Fruit fly (Drosophila melanogaster) whole organism, embryonic: ENCODE results near the gene Prosalpha6.
A peak's percentile ranks its signal among the peaks of the same experiment; 100 is the strongest.

Experiments used
- Ada2b ChIP-seq: fragments of 200-800 bp; sonication (Bioruptor generic); IDR thresholded peaks from 2 replicates; pipeline ENCODE4 v1.3.6; 2022; ENCODE audit warnings: missing biosample characterization, missing genetic modification characterization
- B-H1 ChIP-seq: fragments of 200-800 bp; sonication (Bioruptor generic); IDR thresholded peaks from 3 replicates; pipeline ENCODE4 v1.3.6; 2022; ENCODE audit warnings: missing biosample characterization, missing genetic modification characterization
- CG10321 ChIP-seq: fragments of 200-800 bp; sonication (Bioruptor generic); IDR thresholded peaks from 2 replicates; pipeline ENCODE4 v1.3.6; 2022; ENCODE audit warnings: missing biosample characterization, missing genetic modification characterization
- CG11247 ChIP-seq: fragments of 200-800 bp; sonication (Bioruptor generic); IDR thresholded peaks from 2 replicates; pipeline ENCODE4 v1.3.6; 2022; ENCODE audit warnings: missing biosample characterization, missing genetic modification characterization
- CG11456 ChIP-seq: fragments of 200-800 bp; sonication (Bioruptor generic); IDR thresholded peaks from 3 replicates; pipeline ENCODE4 v1.3.6; 2022; ENCODE audit warnings: missing biosample characterization, missing genetic modification characterization
- CG12299 ChIP-seq: fragments of 200-800 bp; sonication (Bioruptor generic); optimal IDR thresholded peaks from 2 replicates; lab custom pipeline; 2018; ENCODE audit warnings: missing biosample characterization, mild to moderate bottlenecking, missing genetic modification characterization
- CG14441 ChIP-seq: fragments of 200-800 bp; sonication (Bioruptor generic); IDR thresholded peaks from 2 replicates; pipeline ENCODE4 v1.3.6; 2022; ENCODE audit warnings: missing biosample characterization, missing genetic modification characterization
- CG14667 ChIP-seq: fragments of 200-800 bp; sonication (Bioruptor generic); IDR thresholded peaks from 2 replicates; pipeline ENCODE4 v1.3.6; 2022; ENCODE audit warnings: missing biosample characterization, missing genetic modification characterization
- CG17361 ChIP-seq: fragments of 200-800 bp; sonication (Bioruptor generic); IDR thresholded peaks from 3 replicates; pipeline ENCODE4 v1.3.6; 2022; ENCODE audit warnings: missing biosample characterization, missing genetic modification characterization
- CG17802 ChIP-seq: fragments of 200-800 bp; sonication (Bioruptor generic); optimal IDR thresholded peaks from 2 replicates; lab custom pipeline; 2018; ENCODE audit warnings: missing biosample characterization, mild to moderate bottlenecking, missing genetic modification characterization, moderate library complexity
- CG2712 ChIP-seq: fragments of 200-800 bp; optimal IDR thresholded peaks from 3 replicates; lab custom pipeline; 2019; ENCODE audit warnings: missing biosample characterization, mild to moderate bottlenecking, missing genetic modification characterization, moderate library complexity
- CG30403 ChIP-seq: fragments of 200-800 bp; sonication (Bioruptor generic); optimal IDR thresholded peaks from 3 replicates; lab custom pipeline; 2016; ENCODE audit warnings: missing biosample characterization, missing genetic modification characterization
- CG31388 ChIP-seq: fragments of 200-800 bp; sonication (Bioruptor generic); optimal IDR thresholded peaks from 2 replicates; lab custom pipeline; 2016; ENCODE audit warnings: missing biosample characterization, missing genetic modification characterization
- CG32532 ChIP-seq: fragments of 200-800 bp; sonication (Bioruptor generic); IDR thresholded peaks from 2 replicates; pipeline ENCODE4 v1.3.6; 2022; ENCODE audit warnings: missing biosample characterization, missing genetic modification characterization
- CG32772 ChIP-seq: fragments of 200-800 bp; sonication (Bioruptor generic); IDR thresholded peaks from 2 replicates; pipeline ENCODE4 v1.3.6; 2022; ENCODE audit warnings: missing biosample characterization, missing genetic modification characterization
- CG4854 ChIP-seq: fragments of 200-800 bp; sonication (Bioruptor generic); optimal IDR thresholded peaks from 2 replicates; lab custom pipeline; 2016; ENCODE audit warnings: missing biosample characterization, missing genetic modification characterization, inconsistent platforms
- CG5953 ChIP-seq: fragments of 200-800 bp; sonication (Bioruptor generic); IDR thresholded peaks from 2 replicates; pipeline ENCODE4 v1.3.6; 2022; ENCODE audit warnings: missing biosample characterization, missing genetic modification characterization
- CG6791 ChIP-seq: fragments of 200-800 bp; sonication (Bioruptor generic); IDR thresholded peaks from 3 replicates; pipeline ENCODE4 v1.3.6; 2022; ENCODE audit warnings: missing biosample characterization, missing genetic modification characterization; ENCODE audit not compliant: partially characterized antibody
- CG7963 ChIP-seq: fragments of 200-800 bp; sonication (Bioruptor generic); IDR thresholded peaks from 3 replicates; pipeline ENCODE4 v1.3.6; 2022; ENCODE audit warnings: missing biosample characterization, missing genetic modification characterization; ENCODE audit not compliant: partially characterized antibody
- CG8089 ChIP-seq: fragments of 200-800 bp; sonication (Bioruptor generic); optimal IDR thresholded peaks from 3 replicates; lab custom pipeline; 2016; ENCODE audit warnings: missing biosample characterization, missing genetic modification characterization
- CHES-1-like ChIP-seq: fragments of 200-800 bp; sonication (Bioruptor generic); optimal IDR thresholded peaks from 2 replicates; lab custom pipeline; 2016; ENCODE audit warnings: missing biosample characterization, missing genetic modification characterization
- Dbx ChIP-seq: fragments of 200-800 bp; sonication (Bioruptor generic); IDR thresholded peaks from 3 replicates; pipeline ENCODE4 v1.3.6; 2022; ENCODE audit warnings: missing biosample characterization, missing genetic modification characterization
- Dfd ChIP-seq, 2 experiments: fragments of >200 bp; optimal IDR thresholded peaks; 2 replicates each; lab custom pipeline; 2017; ENCODE audit warnings: missing biosample characterization in 2 of 2, missing genetic modification characterization in 2 of 2
- Dref ChIP-seq: fragments of 200-800 bp; sonication (Bioruptor generic); IDR thresholded peaks from 2 replicates; pipeline ENCODE4 v1.3.6; 2022; ENCODE audit warnings: missing biosample characterization, missing genetic modification characterization
- Drgx ChIP-seq: fragments of 200-800 bp; sonication (Bioruptor generic); IDR thresholded peaks from 2 replicates; pipeline ENCODE4 v1.3.6; 2022; ENCODE audit warnings: missing biosample characterization, missing genetic modification characterization
- ERR ChIP-seq: fragments of 200-800 bp; sonication (Bioruptor generic); optimal IDR thresholded peaks from 2 replicates; lab custom pipeline; 2016; ENCODE audit warnings: missing biosample characterization, missing genetic modification characterization
- Ets65A ChIP-seq: fragments of 200-800 bp; sonication (Bioruptor generic); peaks from one replicate; lab custom pipeline; 2016; ENCODE audit warnings: missing biosample characterization, missing genetic modification characterization
- H2.0 ChIP-seq: fragments of 200-800 bp; sonication (Bioruptor generic); IDR thresholded peaks from 2 replicates; pipeline ENCODE4 v1.3.6; 2022; ENCODE audit warnings: missing biosample characterization, missing genetic modification characterization
- HHEX ChIP-seq: fragments of 200-800 bp; sonication (Bioruptor generic); optimal IDR thresholded peaks from 3 replicates; lab custom pipeline; 2017; ENCODE audit warnings: missing biosample characterization, mild to moderate bottlenecking, missing genetic modification characterization, missing genetic modification reagents
- Hr39 ChIP-seq: fragments of >200 bp; optimal IDR thresholded peaks from 2 replicates; lab custom pipeline; 2017
- Myb ChIP-seq: fragments of 200-800 bp; sonication (Bioruptor generic); optimal IDR thresholded peaks from 2 replicates; lab custom pipeline; 2016; ENCODE audit warnings: missing biosample characterization, missing genetic modification characterization
- Opbp ChIP-seq: fragments of 200-800 bp; sonication (Bioruptor generic); IDR thresholded peaks from 3 replicates; pipeline ENCODE4 v1.3.6; 2022; ENCODE audit warnings: missing biosample characterization, missing genetic modification characterization; ENCODE audit not compliant: partially characterized antibody
- Pdp1 ChIP-seq, 2 experiments: fragments of 200-800 bp; sonication (Bioruptor generic); optimal IDR thresholded peaks; 3 replicates each; lab custom pipeline; 2016; ENCODE audit warnings: missing biosample characterization in 2 of 2, missing genetic modification characterization in 2 of 2, mild to moderate bottlenecking in 1 of 2, moderate library complexity in 1 of 2
- Xrp1 ChIP-seq: fragments of 200-800 bp; sonication (Bioruptor generic); IDR thresholded peaks from 2 replicates; pipeline ENCODE4 v1.3.6; 2022; ENCODE audit warnings: missing biosample characterization, missing genetic modification characterization
- ab ChIP-seq: fragments of 200-800 bp; sonication (Bioruptor generic); optimal IDR thresholded peaks from 2 replicates; lab custom pipeline; 2016; ENCODE audit warnings: missing biosample characterization, missing genetic modification characterization
- ac ChIP-seq: fragments of 200-800 bp; sonication (Bioruptor generic); optimal IDR thresholded peaks from 3 replicates; lab custom pipeline; 2017; ENCODE audit warnings: missing biosample characterization, mild to moderate bottlenecking, missing genetic modification characterization
- danr ChIP-seq: fragments of 200-800 bp; sonication (Bioruptor generic); IDR thresholded peaks from 2 replicates; pipeline ENCODE4 v1.3.6; 2022; ENCODE audit warnings: missing biosample characterization, missing genetic modification characterization
- dysf ChIP-seq: fragments of 200-800 bp; sonication (Bioruptor generic); IDR thresholded peaks from 3 replicates; pipeline ENCODE4 v1.3.6; 2022; ENCODE audit warnings: missing biosample characterization, missing genetic modification characterization
- fd3F ChIP-seq: fragments of 200-800 bp; sonication (Bioruptor generic); optimal IDR thresholded peaks from 2 replicates; lab custom pipeline; 2018; ENCODE audit warnings: missing biosample characterization, mild to moderate bottlenecking, missing genetic modification characterization, moderate library complexity
- grn ChIP-seq: fragments of 200-800 bp; sonication (Bioruptor generic); optimal IDR thresholded peaks from 3 replicates; lab custom pipeline; 2017; ENCODE audit warnings: missing biosample characterization, missing genetic modification characterization
- gro ChIP-seq: fragments of 200-800 bp; sonication (Bioruptor generic); optimal IDR thresholded peaks from 2 replicates; lab custom pipeline; 2016; ENCODE audit warnings: missing biosample characterization, missing genetic modification characterization
- hkb ChIP-seq, 2 experiments: fragments of 200-800 bp in 1 of 2; fragments of >200 bp in 1 of 2; sonication (Bioruptor generic) in 1 of 2; IDR thresholded peaks in 1 of 2; optimal IDR thresholded peaks in 1 of 2; 2 replicates each; pipeline versions ENCODE4 v1.3.6 to Lab custom; 2017 to 2022; ENCODE audit warnings: missing biosample characterization in 1 of 2, missing genetic modification characterization in 1 of 2
- ind ChIP-seq: fragments of 200-800 bp; sonication (Bioruptor generic); optimal IDR thresholded peaks from 3 replicates; lab custom pipeline; 2016; ENCODE audit warnings: missing biosample characterization, missing genetic modification characterization
- lov ChIP-seq, 2 experiments: fragments of 200-800 bp in 1 of 2; fragments of >200 bp in 1 of 2; sonication (Bioruptor generic) in 1 of 2; IDR thresholded peaks in 1 of 2; optimal IDR thresholded peaks in 1 of 2; 2 replicates in 1 of 2; 3 replicates in 1 of 2; pipeline versions ENCODE4 v1.3.6 to Lab custom; 2017 to 2022; ENCODE audit warnings: missing biosample characterization in 1 of 2, missing genetic modification characterization in 1 of 2
- maf-S ChIP-seq: fragments of 200-800 bp; sonication (Bioruptor generic); optimal IDR thresholded peaks from 2 replicates; lab custom pipeline; 2016; ENCODE audit warnings: missing biosample characterization, missing genetic modification characterization
- pan ChIP-seq, 4 experiments: fragments of >200 bp in 3 of 4; fragments of 200-800 bp in 1 of 4; sonication (Bioruptor generic) in 1 of 4; optimal IDR thresholded peaks in 3 of 4; IDR thresholded peaks in 1 of 4; 2 replicates each; pipeline versions ENCODE4 v1.3.6 to Lab custom; 2017 to 2022; ENCODE audit warnings: missing biosample characterization in 2 of 4, missing genetic modification characterization in 2 of 4, mixed read lengths in 1 of 4
- peb ChIP-seq: fragments of 200-800 bp; sonication (Bioruptor generic); IDR thresholded peaks from 2 replicates; pipeline ENCODE4 v1.3.6; 2022; ENCODE audit warnings: missing biosample characterization, missing genetic modification characterization
- psq ChIP-seq: fragments of 200-800 bp; sonication (Bioruptor generic); optimal IDR thresholded peaks from 2 replicates; lab custom pipeline; 2017; ENCODE audit warnings: missing biosample characterization, missing genetic modification characterization
- stc ChIP-seq: fragments of 200-800 bp; sonication (Bioruptor generic); IDR thresholded peaks from 2 replicates; pipeline ENCODE4 v1.3.6; 2022; ENCODE audit warnings: missing biosample characterization, missing genetic modification characterization
- tgo ChIP-seq: fragments of 200-800 bp; sonication (Bioruptor generic); IDR thresholded peaks from 3 replicates; pipeline ENCODE4 v1.3.6; 2022; ENCODE audit warnings: missing biosample characterization, missing genetic modification characterization
- z ChIP-seq: fragments of 200-800 bp; sonication (Bioruptor generic); IDR thresholded peaks from 3 replicates; pipeline ENCODE4 v1.3.6; 2022; ENCODE audit warnings: missing biosample characterization, missing genetic modification characterization

The Prosalpha6 gene

DNA sequence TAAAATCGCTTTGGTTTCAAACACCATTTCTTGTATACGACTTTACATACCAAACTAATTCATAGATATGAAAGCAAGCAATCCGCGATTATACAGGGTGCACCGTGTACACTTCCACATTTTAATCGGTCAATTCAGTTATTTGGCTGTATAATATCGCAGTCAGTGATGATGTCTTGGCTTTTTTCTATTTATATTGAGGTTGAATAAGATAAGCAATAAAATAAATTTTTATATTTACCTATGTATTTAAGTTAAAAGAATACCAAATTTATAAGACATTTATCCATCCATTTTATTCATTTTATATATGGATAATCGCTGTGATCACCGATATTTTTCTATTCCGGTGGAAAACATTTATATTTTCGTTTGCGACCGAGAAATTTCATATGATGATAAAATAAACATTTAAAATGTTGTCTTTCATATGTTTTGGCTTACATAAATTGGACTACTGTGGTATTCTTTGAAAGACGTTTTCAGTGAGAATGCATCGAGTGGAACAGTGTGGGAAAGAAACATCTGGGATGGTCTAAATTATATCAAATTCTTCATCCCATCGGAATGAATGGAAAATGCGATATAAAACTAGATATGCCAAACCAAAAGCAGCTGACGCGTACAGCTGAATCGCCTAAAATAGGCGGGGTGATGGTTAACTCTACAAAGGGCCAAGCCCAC lies 5.7 kb downstream of the Prosalpha6 start, which contains the start of gene CG5708 (continued):
- TF ChIP-seq danr (no peak), ab (GFP tag; lab: Kevin White, UChicago) (no peak), CG2712 (tag; lab: Kevin White, UChicago) (peak; percentile 38), stc (GFP tag; lab: Robert Waterston, UW) (no peak), Xrp1 (no peak), pan (optimal IDR thresholded peaks at IDR 0.05; lab: Kevin White, UChicago) (no peak), pan (GFP tag; optimal IDR thresholded peaks at IDR 0.05 in 1 of 2, IDR thresholded peaks at IDR 0.05 in 1 of 2) (no peak), peb (no peak), CG5953 (GFP tag; lab: Robert Waterston, UW) (no peak), ERR (GFP tag; lab: Kevin White, UChicago) (no peak), tgo (no peak), psq (GFP tag; lab: Kevin White, UChicago) (no peak), Opbp (GFP tag; lab: Robert Waterston, UW) (peak; percentile 75; the same call in 2 of the 3 replicates), CG17802 (tag; lab: Kevin White, UChicago) (peak; percentile 82), CG14667 (GFP tag; lab: Robert Waterston, UW) (no peak), Hr39 (lab: Kevin White, UChicago) (no peak), CG12299 (tag; lab: Kevin White, UChicago) (no peak), gro (GFP tag; lab: Kevin White, UChicago) (no peak), H2.0 (GFP tag; lab: Robert Waterston, UW) (no peak), Dbx (GFP tag; lab: Robert Waterston, UW) (no peak), CG11247 (GFP tag; lab: Robert Waterston, UW) (no peak), maf-S (no peak), Dref (GFP tag; lab: Robert Waterston, UW) (peak; percentile 56), CG30403 (GFP tag; lab: Kevin White, UChicago) (no peak), fd3F (GFP tag; lab: Kevin White, UChicago) (no peak), CG7963 (GFP tag; lab: Robert Waterston, UW) (no peak), ind (GFP tag; lab: Kevin White, UChicago) (no peak), CG14441 (no peak), Myb (GFP tag; lab: Kevin White, UChicago) (no peak), Ada2b (GFP tag; lab: Robert Waterston, UW) (no peak), CHES-1-like (GFP tag; lab: Kevin White, UChicago) (peak; percentile 12), Pdp1 (GFP tag; optimal IDR thresholded peaks at IDR 0.05; lab: Kevin White, UChicago) (no peak), CG6791 (peak; percentile 32; the same call in 1 of the 3 replicates), grn (GFP tag; lab: Kevin White, UChicago) (no peak), CG10321 (GFP tag; lab: Robert Waterston, UW) (no peak), Drgx (GFP tag; lab: Robert Waterston, UW) (no peak), CG31388 (no peak), HHEX (no peak), z (GFP tag; lab: Robert Waterston, UW) (no peak), B-H1 (GFP tag; lab: Robert Waterston, UW) (no peak), Dfd (GFP tag; optimal IDR thresholded peaks at IDR 0.05; lab: Kevin White, UChicago) (no peak), CG8089 (GFP tag; lab: Kevin White, UChicago) (no peak), CG17361 (GFP tag; lab: Robert Waterston, UW) (peak; percentile 66; the same call in 2 of the 3 replicates), CG32772 (no peak), CG32532 (GFP tag; lab: Robert Waterston, UW) (no peak), hkb (optimal IDR thresholded peaks at IDR 0.05; lab: Kevin White, UChicago) (no peak), hkb (GFP tag; IDR thresholded peaks at IDR 0.05; lab: Robert Waterston, UW) (no peak), CG11456 (no peak), ac (GFP tag; lab: Kevin White, UChicago) (no peak), dysf (GFP tag; lab: Robert Waterston, UW) (no peak), Ets65A (peak; percentile 13), CG4854 (GFP tag; lab: Kevin White, UChicago) (no peak), lov (optimal IDR thresholded peaks at IDR 0.05; lab: Kevin White, UChicago) (no peak), lov (GFP tag; IDR thresholded peaks at IDR 0.05; lab: Robert Waterston, UW) (no peak)
